Worm (Caenorhabditis elegans) whole organism, L2 larva: ENCODE measurements around the gene zip-6.

Experiments
- C34F6.9 ChIP-seq: fragments of 150-350 bp; optimal IDR thresholded peaks from 2 replicates; lab custom pipeline; 2014; ENCODE audit warnings: missing biosample characterization, missing genetic modification characterization
- ama-1 ChIP-seq: fragments of 150-350 bp; optimal IDR thresholded peaks from 2 replicates; lab custom pipeline; 2018; ENCODE audit warnings: inconsistent platforms
- blmp-1 ChIP-seq: sonication (generic microtip); optimal IDR thresholded peaks from 2 replicates; lab custom pipeline; 2017; ENCODE audit warnings: missing genetic modification characterization, mild to moderate bottlenecking, missing compliant biosample characterization, antibody characterized with exemption, moderate library complexity; ENCODE audit not compliant: insufficient read depth
- dmd-4 ChIP-seq: sonication (generic microtip); optimal IDR thresholded peaks from 2 replicates; lab custom pipeline; 2017; ENCODE audit warnings: missing biosample characterization, missing genetic modification characterization
- fos-1 ChIP-seq: fragments of 150-350 bp; optimal IDR thresholded peaks from 2 replicates; lab custom pipeline; 2014; ENCODE audit warnings: missing biosample characterization, missing genetic modification characterization
- lin-11 ChIP-seq: fragments of 150-350 bp; sonication (generic microtip); optimal IDR thresholded peaks from 2 replicates; lab custom pipeline; 2014; ENCODE audit warnings: missing biosample characterization, missing genetic modification characterization, inconsistent platforms, mixed read lengths
- lsy-2 ChIP-seq, 2 experiments: fragments of 150-350 bp in 1 of 2; sonication (generic microtip) in 1 of 2; optimal IDR thresholded peaks; 2 replicates each; lab custom pipeline; 2014 to 2017; ENCODE audit warnings: missing biosample characterization in 2 of 2, missing genetic modification characterization in 2 of 2
- nhr-23 ChIP-seq: fragments of 150-350 bp; optimal IDR thresholded peaks from 2 replicates; lab custom pipeline; 2014; ENCODE audit warnings: missing biosample characterization, missing genetic modification reagents, missing genetic modification characterization
- nhr-237 ChIP-seq: fragments of 150-350 bp; optimal IDR thresholded peaks from 2 replicates; lab custom pipeline; 2014; ENCODE audit warnings: missing biosample characterization, missing genetic modification characterization
- unc-62 ChIP-seq: fragments of 150-350 bp; optimal IDR thresholded peaks from 2 replicates; lab custom pipeline; 2014; ENCODE audit warnings: missing biosample characterization, missing genetic modification reagents, missing genetic modification characterization
- zag-1 ChIP-seq: fragments of 150-350 bp; optimal IDR thresholded peaks from 2 replicates; lab custom pipeline; 2014; ENCODE audit warnings: missing biosample characterization, missing genetic modification characterization
- ztf-11 ChIP-seq: sonication (generic microtip); optimal IDR thresholded peaks from 2 replicates; lab custom pipeline; 2017; ENCODE audit warnings: missing biosample characterization, missing genetic modification characterization

DNA sequence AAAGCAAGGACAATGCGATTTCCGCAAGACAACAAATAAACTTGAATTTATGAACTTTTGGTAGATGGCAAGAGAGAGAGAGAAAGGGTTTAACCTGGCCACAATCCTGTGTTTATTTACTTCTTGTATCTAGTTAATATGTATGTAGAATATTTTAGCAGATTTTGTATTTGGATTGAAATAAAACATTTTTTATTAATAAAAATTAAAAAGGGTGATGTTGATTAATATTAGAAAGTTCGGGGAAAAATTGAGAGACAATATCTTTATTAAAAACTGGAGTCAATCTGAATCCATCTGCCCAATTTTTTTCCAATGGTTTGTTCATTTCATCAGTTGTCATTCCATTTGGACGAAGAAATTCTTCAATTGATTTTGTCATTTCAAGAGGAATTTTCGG, 48.2 kb upstream of the zip-6 start, which contains the start of gene col-127:
- no peak for TF ChIP-seq ama-1
- no peak for TF ChIP-seq unc-62 (GFP tag; lab: Kevin White, UChicago)
- TF ChIP-seq nhr-237 (tag; lab: Kevin White, UChicago), result no peak
- TF ChIP-seq C34F6.9 (tag; lab: Kevin White, UChicago), result no peak
- no peak for TF ChIP-seq nhr-23 (tag; lab: Kevin White, UChicago)
- no peak for TF ChIP-seq blmp-1 (tag; lab: Kevin White, UChicago)
- no peak for TF ChIP-seq lsy-2 (tag; optimal IDR thresholded peaks at IDR 0.05; lab: Kevin White, UChicago)
- TF ChIP-seq zag-1 (tag; lab: Kevin White, UChicago), result no peak
- no peak for TF ChIP-seq ztf-11 (tag; lab: Kevin White, UChicago)
- TF ChIP-seq dmd-4, result no peak
- no peak for TF ChIP-seq lin-11 (tag; lab: Kevin White, UChicago)
- TF ChIP-seq fos-1 (tag; lab: Kevin White, UChicago), result no peak
